Worm (Caenorhabditis elegans): Measurements from ENCODE around the gene mec-12.

mec-12 gene

ce11 chrIII:3119972-3120371 lies 19.1 kb downstream of the mec-12 start:
- no peak for TF ChIP-seq aly-2 (tag; optimal IDR thresholded peaks at IDR 0.05)
- no peak for TF ChIP-seq efl-1 (optimal IDR thresholded peaks at IDR 0.05)
- peak in 1 of 2 experiments; percentile 3 for TF ChIP-seq efl-1 (GFP tag; optimal IDR thresholded peaks at IDR 0.05 in 1 of 2)
- peak; percentile 59 for TF ChIP-seq fkh-8 (tag; optimal IDR thresholded peaks at IDR 0.05)
- peak in 1 of 2 experiments; percentile 18 for TF ChIP-seq lin-35 (GFP tag; optimal IDR thresholded peaks at IDR 0.05)
- no peak for TF ChIP-seq lsy-2 (tag; optimal IDR thresholded peaks at IDR 0.05)
- peak; percentile 53 for TF ChIP-seq elt-2 (tag; optimal IDR thresholded peaks at IDR 0.05)
- TF ChIP-seq nhr-237 (tag; optimal IDR thresholded peaks at IDR 0.05) = no peak
- TF ChIP-seq dpl-1 (GFP tag; optimal IDR thresholded peaks at IDR 0.05) = no peak
- no peak for TF ChIP-seq nhr-20 (tag; optimal IDR thresholded peaks at IDR 0.05)
- no peak for TF ChIP-seq vab-15 (tag; optimal IDR thresholded peaks at IDR 0.05)

ce11 chrIII:3116969-3117368 lies 22.1 kb downstream of the mec-12 start:
- TF ChIP-seq lin-14 (GFP tag; optimal IDR thresholded peaks at IDR 0.05) (no peak), lsy-2 (tag; optimal IDR thresholded peaks at IDR 0.05) (no peak), ceh-90 (tag; optimal IDR thresholded peaks at IDR 0.05) (no peak), blmp-1 (tag; optimal IDR thresholded peaks at IDR 0.05) (no peak), efl-3 (GFP tag; optimal IDR thresholded peaks at IDR 0.05) (no peak), sptf-1 (tag; optimal IDR thresholded peaks at IDR 0.05) (no peak), hlh-17 (GFP tag; optimal IDR thresholded peaks at IDR 0.05; ENCODE audit: borderline replicate concordance) (no peak), fkh-4 (tag; optimal IDR thresholded peaks at IDR 0.05; ENCODE audit: borderline replicate concordance) (no peak), snpc-4 (tag; optimal IDR thresholded peaks at IDR 0.05) (no peak), egl-27 (tag; optimal IDR thresholded peaks at IDR 0.05) (no peak), lin-35 (GFP tag; optimal IDR thresholded peaks at IDR 0.05) (peak in 1 of 2 experiments; percentile 39), snu-23 (GFP tag; optimal IDR thresholded peaks at IDR 0.05) (no peak), Y116A8C.19 (tag; optimal IDR thresholded peaks at IDR 0.05; ENCODE audit: borderline replicate concordance) (no peak), elt-2 (tag; optimal IDR thresholded peaks at IDR 0.05) (peak; percentile 85), nhr-20 (tag; optimal IDR thresholded peaks at IDR 0.05) (no peak), ztf-4 (tag; optimal IDR thresholded peaks at IDR 0.05) (no peak), egl-13 (tag; optimal IDR thresholded peaks at IDR 0.05) (no peak), ztf-11 (tag; optimal IDR thresholded peaks at IDR 0.05) (no peak), ces-1 (GFP tag; optimal IDR thresholded peaks at IDR 0.05) (no peak), jun-1 (tag; optimal IDR thresholded peaks at IDR 0.05) (peak; percentile 21), rnt-1 (tag; optimal IDR thresholded peaks at IDR 0.05) (no peak), ets-5 (GFP tag; IDR thresholded peaks at IDR 0.05) (no peak), nhr-28 (tag; optimal IDR thresholded peaks at IDR 0.05) (no peak), tlp-1 (tag; optimal IDR thresholded peaks at IDR 0.05) (no peak), efl-1 (optimal IDR thresholded peaks at IDR 0.05) (no peak), efl-1 (GFP tag; optimal IDR thresholded peaks at IDR 0.05 in 1 of 2) (no peak), unc-130 (tag; optimal IDR thresholded peaks at IDR 0.05) (no peak)

ce11 chrIII:3112616-3113015 lies 26.4 kb downstream of the mec-12 start:
- TF ChIP-seq mab-9 (GFP tag; IDR thresholded peaks at IDR 0.05) (no peak), lin-15B (tag; optimal IDR thresholded peaks at IDR 0.05) (no peak), fkh-10 (GFP tag; optimal IDR thresholded peaks at IDR 0.05) (no peak), mef-2 (tag; optimal IDR thresholded peaks at IDR 0.05) (no peak), irx-1 (tag; optimal IDR thresholded peaks at IDR 0.05) (no peak), dpl-1 (GFP tag; optimal IDR thresholded peaks at IDR 0.05) (no peak), egl-13 (tag; optimal IDR thresholded peaks at IDR 0.05) (no peak), snpc-4 (tag; optimal IDR thresholded peaks at IDR 0.05) (no peak), elt-3 (tag; optimal IDR thresholded peaks at IDR 0.05) (no peak), unc-30 (tag; optimal IDR thresholded peaks at IDR 0.05) (no peak), ceh-88 (GFP tag; IDR thresholded peaks at IDR 0.05) (no peak), unc-86 (tag; optimal IDR thresholded peaks at IDR 0.05) (no peak), ceh-82 (tag; optimal IDR thresholded peaks at IDR 0.05) (no peak), hpl-2 (GFP tag; optimal IDR thresholded peaks at IDR 0.05) (no peak), unc-98 (GFP tag; IDR thresholded peaks at IDR 0.05) (no peak)

All from whole organism, L1 larva.